Fruit fly (Drosophila melanogaster) whole organism, embryonic: ENCODE measurements around the gene CG15803.

ENCODE experiments used
- Aef1 ChIP-seq: fragments of 200-800 bp; sonication (Bioruptor generic); IDR thresholded peaks from 3 replicates; pipeline ENCODE4 v1.3.6; 2022; ENCODE audit warnings: missing biosample characterization, missing genetic modification characterization
- Awh ChIP-seq: fragments of 200-800 bp; sonication (Bioruptor generic); IDR thresholded peaks from 2 replicates; pipeline ENCODE4, ENCODE4 v1.3.6; 2022; ENCODE audit warnings: missing biosample characterization, missing genetic modification characterization
- Bgb ChIP-seq: fragments of 200-800 bp; sonication (Bioruptor generic); IDR thresholded peaks from 2 replicates; pipeline ENCODE4 v1.3.6; 2022; ENCODE audit warnings: missing biosample characterization, missing genetic modification characterization; ENCODE audit not compliant: partially characterized antibody
- C15 ChIP-seq: fragments of 200-800 bp; sonication (Bioruptor generic); IDR thresholded peaks from 3 replicates; pipeline ENCODE4 v1.3.6; 2022; ENCODE audit warnings: missing biosample characterization, missing genetic modification characterization
- CG1024 ChIP-seq: fragments of 200-800 bp; sonication (Bioruptor generic); IDR thresholded peaks from 2 replicates; pipeline ENCODE4 v1.3.6; 2022; ENCODE audit warnings: missing biosample characterization, missing genetic modification characterization
- CG11723 ChIP-seq: fragments of 200-800 bp; sonication (Bioruptor generic); optimal IDR thresholded peaks from 2 replicates; lab custom pipeline; 2017; ENCODE audit warnings: missing biosample characterization, mild to moderate bottlenecking, missing genetic modification characterization
- CG13296 ChIP-seq: fragments of 200-800 bp; sonication (Bioruptor generic); optimal IDR thresholded peaks from 3 replicates; lab custom pipeline; 2018; ENCODE audit warnings: missing biosample characterization, mild to moderate bottlenecking, missing genetic modification characterization
- CG13424 ChIP-seq: fragments of 200-800 bp; sonication (Bioruptor generic); optimal IDR thresholded peaks from 2 replicates; lab custom pipeline; 2019; ENCODE audit warnings: missing biosample characterization, mild to moderate bottlenecking, missing genetic modification characterization, moderate library complexity
- CG15479 ChIP-seq: fragments of 200-800 bp; sonication (Bioruptor generic); optimal IDR thresholded peaks from 3 replicates; lab custom pipeline; 2019; ENCODE audit warnings: missing biosample characterization, mild to moderate bottlenecking, missing genetic modification characterization, moderate library complexity
- CG16815 ChIP-seq: fragments of 200-800 bp; sonication (Bioruptor generic); optimal IDR thresholded peaks from 3 replicates; lab custom pipeline; 2017; ENCODE audit warnings: missing biosample characterization, mild to moderate bottlenecking, missing genetic modification characterization
- CG17186 ChIP-seq: fragments of 200-800 bp; sonication (Bioruptor generic); optimal IDR thresholded peaks from 3 replicates; lab custom pipeline; 2017; ENCODE audit warnings: missing biosample characterization, missing genetic modification reagents, missing genetic modification characterization
- CG17568 ChIP-seq: fragments of 200-800 bp; sonication (Bioruptor generic); optimal IDR thresholded peaks from 2 replicates; lab custom pipeline; 2018; ENCODE audit warnings: missing biosample characterization, mild to moderate bottlenecking, missing genetic modification characterization, moderate library complexity
- CG31365 ChIP-seq: fragments of 200-800 bp; sonication (Bioruptor generic); optimal IDR thresholded peaks from 2 replicates; lab custom pipeline; 2018; ENCODE audit warnings: missing biosample characterization, mild to moderate bottlenecking, missing genetic modification characterization
- CG3726 ChIP-seq: fragments of 200-800 bp; sonication (Bioruptor generic); IDR thresholded peaks from 3 replicates; pipeline ENCODE4, ENCODE4 v1.3.6; 2022; ENCODE audit warnings: missing biosample characterization, missing genetic modification characterization
- CG42726 ChIP-seq: fragments of 200-800 bp; sonication (Bioruptor generic); IDR thresholded peaks from 2 replicates; pipeline ENCODE4 v1.3.6; 2022; ENCODE audit warnings: missing biosample characterization, missing genetic modification characterization; ENCODE audit not compliant: partially characterized antibody
- CG4328 ChIP-seq: fragments of 200-800 bp; sonication (Bioruptor generic); optimal IDR thresholded peaks from 3 replicates; lab custom pipeline; 2017; ENCODE audit warnings: missing biosample characterization, missing genetic modification reagents, missing genetic modification characterization
- CG6765 ChIP-seq: fragments of 200-800 bp; sonication (Bioruptor generic); optimal IDR thresholded peaks from 3 replicates; lab custom pipeline; 2017; ENCODE audit warnings: missing biosample characterization, mild to moderate bottlenecking, missing genetic modification characterization
- CG7987 ChIP-seq: fragments of 200-800 bp; sonication (Bioruptor generic); optimal IDR thresholded peaks from 2 replicates; lab custom pipeline; 2018; ENCODE audit warnings: missing biosample characterization, mild to moderate bottlenecking, missing genetic modification characterization, moderate library complexity
- CHES-1-like ChIP-seq: fragments of 200-800 bp; sonication (Bioruptor generic); optimal IDR thresholded peaks from 2 replicates; lab custom pipeline; 2016; ENCODE audit warnings: missing biosample characterization, missing genetic modification characterization
- CoRest ChIP-seq: fragments of 200-800 bp; sonication (Bioruptor generic); optimal IDR thresholded peaks from 3 replicates; lab custom pipeline; 2018; ENCODE audit warnings: missing biosample characterization, mild to moderate bottlenecking, missing genetic modification characterization, moderate library complexity
- D19A ChIP-seq: fragments of 200-800 bp; optimal IDR thresholded peaks from 3 replicates; lab custom pipeline; 2019; ENCODE audit warnings: missing biosample characterization, mild to moderate bottlenecking, missing genetic modification characterization, moderate library complexity
- H2.0 ChIP-seq: fragments of 200-800 bp; sonication (Bioruptor generic); IDR thresholded peaks from 2 replicates; pipeline ENCODE4 v1.3.6; 2022; ENCODE audit warnings: missing biosample characterization, missing genetic modification characterization
- HLH4C ChIP-seq: fragments of 200-800 bp; sonication (Bioruptor generic); IDR thresholded peaks from 3 replicates; pipeline ENCODE4 v1.3.6; 2022; ENCODE audit warnings: missing biosample characterization, missing genetic modification characterization; ENCODE audit not compliant: partially characterized antibody
- HLH54F ChIP-seq: fragments of 200-800 bp; sonication (Bioruptor generic); optimal IDR thresholded peaks from 3 replicates; lab custom pipeline; 2016; ENCODE audit warnings: missing biosample characterization, missing genetic modification characterization
- Hey ChIP-seq: fragments of 200-800 bp; sonication (Bioruptor generic); optimal IDR thresholded peaks from 3 replicates; lab custom pipeline; 2018; ENCODE audit warnings: missing biosample characterization, mild to moderate bottlenecking, missing genetic modification characterization
- HmgD ChIP-seq: fragments of 200-800 bp; sonication (Bioruptor generic); optimal IDR thresholded peaks from 3 replicates; lab custom pipeline; 2016; ENCODE audit warnings: missing biosample characterization, missing genetic modification characterization
- Jarid2 ChIP-seq: fragments of 200-800 bp; sonication (Bioruptor generic); optimal IDR thresholded peaks from 3 replicates; lab custom pipeline; 2017; ENCODE audit warnings: mild to moderate bottlenecking, missing biosample characterization, missing genetic modification reagents, missing genetic modification characterization
- Myb ChIP-seq: fragments of 200-800 bp; sonication (Bioruptor generic); optimal IDR thresholded peaks from 2 replicates; lab custom pipeline; 2016; ENCODE audit warnings: missing biosample characterization, missing genetic modification characterization
- NC2β ChIP-seq: fragments of 200-800 bp; sonication (Bioruptor generic); optimal IDR thresholded peaks from 2 replicates; lab custom pipeline; 2016; ENCODE audit warnings: missing biosample characterization, missing genetic modification characterization
- NFAT ChIP-seq: fragments of 200-800 bp; sonication (Bioruptor generic); IDR thresholded peaks from 2 replicates; pipeline ENCODE4 v1.3.6; 2022; ENCODE audit warnings: missing biosample characterization, missing genetic modification characterization
- Oaz ChIP-seq: fragments of 200-800 bp; sonication (Bioruptor generic); IDR thresholded peaks from 2 replicates; pipeline ENCODE4 v1.3.6; 2022; ENCODE audit warnings: missing biosample characterization, missing genetic modification characterization
- Ptx1 ChIP-seq: fragments of 200-800 bp; sonication (Bioruptor generic); IDR thresholded peaks from 2 replicates; pipeline ENCODE4 v1.3.6; 2022; ENCODE audit warnings: missing biosample characterization, missing genetic modification characterization
- ab ChIP-seq: fragments of 200-800 bp; sonication (Bioruptor generic); optimal IDR thresholded peaks from 2 replicates; lab custom pipeline; 2016; ENCODE audit warnings: missing biosample characterization, missing genetic modification characterization
- aop ChIP-seq: fragments of 200-800 bp; sonication (Bioruptor generic); IDR thresholded peaks from 2 replicates; pipeline ENCODE4 v1.3.6; 2022; ENCODE audit warnings: missing biosample characterization, missing genetic modification characterization
- ash1 ChIP-seq: fragments of 200-800 bp; sonication (Bioruptor generic); optimal IDR thresholded peaks from 2 replicates; lab custom pipeline; 2018; ENCODE audit warnings: missing biosample characterization, mild to moderate bottlenecking, missing genetic modification characterization
- cas ChIP-seq: fragments of 200-800 bp; sonication (Bioruptor generic); IDR thresholded peaks from 2 replicates; pipeline ENCODE4 v1.3.6; 2022; ENCODE audit warnings: missing biosample characterization, missing genetic modification characterization
- gem ChIP-seq: fragments of 200-800 bp; sonication (Bioruptor generic); optimal IDR thresholded peaks from 2 replicates; lab custom pipeline; 2019; ENCODE audit warnings: missing biosample characterization, mild to moderate bottlenecking, missing genetic modification characterization, moderate library complexity
- grau ChIP-seq: fragments of 200-800 bp; optimal IDR thresholded peaks from 3 replicates; lab custom pipeline; 2019; ENCODE audit warnings: missing biosample characterization, mild to moderate bottlenecking, missing genetic modification characterization, moderate library complexity
- hkb ChIP-seq, 2 experiments: fragments of 200-800 bp in 1 of 2; fragments of >200 bp in 1 of 2; sonication (Bioruptor generic) in 1 of 2; IDR thresholded peaks in 1 of 2; optimal IDR thresholded peaks in 1 of 2; 2 replicates each; pipeline versions ENCODE4 v1.3.6 to Lab custom; 2017 to 2022; ENCODE audit warnings: missing biosample characterization in 1 of 2, missing genetic modification characterization in 1 of 2
- lbe ChIP-seq: fragments of 200-800 bp; sonication (Bioruptor generic); optimal IDR thresholded peaks from 2 replicates; lab custom pipeline; 2016; ENCODE audit warnings: missing biosample characterization, mild to moderate bottlenecking, missing genetic modification characterization
- lilli ChIP-seq: fragments of 200-800 bp; sonication (Bioruptor generic); optimal IDR thresholded peaks from 3 replicates; lab custom pipeline; 2016; ENCODE audit warnings: missing biosample characterization, missing genetic modification characterization
- oc ChIP-seq: fragments of 200-800 bp; sonication (Bioruptor generic); optimal IDR thresholded peaks from 2 replicates; lab custom pipeline; 2018; ENCODE audit warnings: missing biosample characterization, mild to moderate bottlenecking, missing genetic modification characterization, moderate library complexity
- sim ChIP-seq: fragments of 200-800 bp; sonication (Bioruptor generic); IDR thresholded peaks from 2 replicates; pipeline ENCODE4 v1.3.6; 2022; ENCODE audit warnings: missing biosample characterization, missing genetic modification characterization
- slp2 ChIP-seq: fragments of 200-800 bp; sonication (Bioruptor generic); optimal IDR thresholded peaks from 2 replicates; lab custom pipeline; 2016; ENCODE audit warnings: missing biosample characterization, missing genetic modification characterization
- stc ChIP-seq: fragments of 200-800 bp; sonication (Bioruptor generic); IDR thresholded peaks from 2 replicates; pipeline ENCODE4 v1.3.6; 2022; ENCODE audit warnings: missing biosample characterization, missing genetic modification characterization
- tio ChIP-seq: fragments of 200-800 bp; sonication (Bioruptor generic); optimal IDR thresholded peaks from 2 replicates; lab custom pipeline; 2017; ENCODE audit warnings: missing biosample characterization, missing genetic modification characterization, inconsistent platforms
- tll ChIP-seq, 2 experiments: fragments of 200-800 bp in 1 of 2; fragments of >200 bp in 1 of 2; sonication (Bioruptor generic) in 1 of 2; optimal IDR thresholded peaks; 2 replicates each; lab custom pipeline; 2017 to 2019; ENCODE audit warnings: missing biosample characterization in 2 of 2, missing genetic modification characterization in 2 of 2, mild to moderate bottlenecking in 1 of 2, moderate library complexity in 1 of 2
- tx ChIP-seq: fragments of 200-800 bp; sonication (Bioruptor generic); optimal IDR thresholded peaks from 2 replicates; lab custom pipeline; 2016; ENCODE audit warnings: missing biosample characterization, missing genetic modification characterization
- usp ChIP-seq: fragments of >200 bp; optimal IDR thresholded peaks from 2 replicates; lab custom pipeline; 2017; ENCODE audit warnings: missing biosample characterization, missing genetic modification characterization
- zf30C ChIP-seq: fragments of 200-800 bp; sonication (Bioruptor generic); optimal IDR thresholded peaks from 3 replicates; lab custom pipeline; 2018; ENCODE audit warnings: missing biosample characterization, mild to moderate bottlenecking, missing genetic modification characterization

CG15803 gene

dm6 chr3R:18365978-18366643 lies 5.6 kb upstream of the CG15803 start, which contains the start of the genes WRNexo and Nup43 (continued):
- no peak for TF ChIP-seq tx (GFP tag; lab: Kevin White, UChicago)
- no peak for TF ChIP-seq C15 (GFP tag; lab: Robert Waterston, UW)
- TF ChIP-seq Myb (GFP tag; lab: Kevin White, UChicago) = no peak
- TF ChIP-seq CG17568 (GFP tag; lab: Kevin White, UChicago) = no peak
- no peak for TF ChIP-seq CG13296 (GFP tag; lab: Kevin White, UChicago)
- TF ChIP-seq oc (tag; lab: Kevin White, UChicago) = no peak
- peak; percentile 17 for TF ChIP-seq CG16815 (GFP tag; lab: Kevin White, UChicago)
- TF ChIP-seq CG31365 = no peak
- TF ChIP-seq HLH54F (GFP tag; lab: Kevin White, UChicago) = peak; percentile 21
- 0 out of 2 replicates have a peak, but pooled peaks have one; percentile 24 for TF ChIP-seq CG1024
- TF ChIP-seq CG3726 (GFP tag; lab: Robert Waterston, UW) = no peak
- no peak for TF ChIP-seq Oaz
- TF ChIP-seq CHES-1-like = peak; percentile 41
- TF ChIP-seq Awh (GFP tag; lab: Robert Waterston, UW) = no peak
- peak; percentile 52 for TF ChIP-seq grau
- no peak for TF ChIP-seq hkb (optimal IDR thresholded peaks at IDR 0.05; lab: Kevin White, UChicago)
- TF ChIP-seq hkb (GFP tag; IDR thresholded peaks at IDR 0.05; lab: Robert Waterston, UW) = no peak
- TF ChIP-seq lbe = no peak
- no peak for TF ChIP-seq ab
- 0 out of 2 replicates have a peak, but pooled peaks have one; percentile 40 for TF ChIP-seq NFAT
- TF ChIP-seq aop (GFP tag; lab: Robert Waterston, UW) = no peak
- TF ChIP-seq CG13424 (tag; lab: Kevin White, UChicago) = peak; percentile 25
- TF ChIP-seq D19A (tag; lab: Kevin White, UChicago) = no peak
- no peak for TF ChIP-seq CG4328 (GFP tag; lab: Kevin White, UChicago)
- no peak for TF ChIP-seq CG42726
- no peak for TF ChIP-seq tll (GFP tag; optimal IDR thresholded peaks at IDR 0.05; lab: Kevin White, UChicago)
- peak; percentile 28; the same call in 1 of the 2 replicates for TF ChIP-seq cas
- no peak for TF ChIP-seq CG11723 (GFP tag; lab: Kevin White, UChicago)
- TF ChIP-seq H2.0 (GFP tag; lab: Robert Waterston, UW) = peak; percentile 37
- TF ChIP-seq stc (GFP tag; lab: Robert Waterston, UW) = no peak
- TF ChIP-seq zf30C (GFP tag; lab: Kevin White, UChicago) = no peak
- no peak for TF ChIP-seq sim (GFP tag; lab: Robert Waterston, UW)
- peak; percentile 43 for TF ChIP-seq slp2 (GFP tag; lab: Kevin White, UChicago)
- no peak for TF ChIP-seq CG7987 (GFP tag; lab: Kevin White, UChicago)
- no peak for TF ChIP-seq Hey (tag; lab: Kevin White, UChicago)
- peak; percentile 36; the same call in 2 of the 3 replicates for TF ChIP-seq Aef1 (GFP tag; lab: Robert Waterston, UW)
- no peak for TF ChIP-seq HLH4C (GFP tag; lab: Robert Waterston, UW)
- no peak for TF ChIP-seq ash1 (GFP tag; lab: Kevin White, UChicago)
- no peak for TF ChIP-seq Jarid2 (GFP tag; lab: Kevin White, UChicago)
- TF ChIP-seq Bgb = no peak
- no peak for TF ChIP-seq CG6765
- TF ChIP-seq CoRest (tag; lab: Kevin White, UChicago) = peak; percentile 69
- TF ChIP-seq CG15479 (GFP tag; lab: Kevin White, UChicago) = no peak
- TF ChIP-seq tio (GFP tag; lab: Kevin White, UChicago) = peak; percentile 46
- TF ChIP-seq CG17186 = no peak
- TF ChIP-seq NC2β (GFP tag; lab: Kevin White, UChicago) = peak; percentile 0
- no peak for TF ChIP-seq HmgD (GFP tag; lab: Kevin White, UChicago)
- no peak for TF ChIP-seq usp (GFP tag; lab: Kevin White, UChicago)
- TF ChIP-seq Ptx1 (GFP tag; lab: Robert Waterston, UW) = peak; percentile 50
- TF ChIP-seq lilli (GFP tag; lab: Kevin White, UChicago) = peak; percentile 56
- TF ChIP-seq gem = peak; percentile 61
